Fruit fly (Drosophila melanogaster) whole organism: Measurements from ENCODE around the gene CG46515.
"Not testable (repeated sequence)": the region's sequence is repeated elsewhere in the genome, so short reads cannot be mapped to it uniquely, and the experiment has no call there.

Source experiments
- CG8478 ChIP-seq: fragments of >200 bp; optimal IDR thresholded peaks from 2 replicates; lab custom pipeline; 2018; ENCODE audit warnings: inconsistent platforms
- Dll ChIP-seq: fragments of >200 bp; optimal IDR thresholded peaks from 2 replicates; lab custom pipeline; 2017
- EcR ChIP-seq, 2 experiments: fragments of >200 bp; optimal IDR thresholded peaks; 2 replicates each; lab custom pipeline; 2017; ENCODE audit warnings: missing biosample characterization in 2 of 2, missing genetic modification characterization in 2 of 2, missing genetic modification reagents in 2 of 2
- pan ChIP-seq: fragments of >200 bp; optimal IDR thresholded peaks from 2 replicates; lab custom pipeline; 2017
- psq ChIP-seq: fragments of >200 bp; optimal IDR thresholded peaks from 2 replicates; lab custom pipeline; 2017
- usp ChIP-seq: fragments of >200 bp; optimal IDR thresholded peaks from 2 replicates; lab custom pipeline; 2017; ENCODE audit warnings: missing biosample characterization, missing genetic modification characterization, mixed read lengths

The CG46515 gene

dm6 chrX:22201883-22202282 lies at the start of gene CG46515:
Gene CG46515 (plus strand): TSS chrX:22202183.
- not testable (repeated sequence) for TF ChIP-seq CG8478 (lab: Kevin White, UChicago); Dll; EcR (GFP tag; optimal IDR thresholded peaks at IDR 0.05; lab: Kevin White, UChicago)

dm6 chrX:22152542-22152941 lies 49.4 kb upstream of the CG46515 start, which contains the start of gene CG46505:
Gene CG46505 (plus strand): TSS chrX:22152842.
- not testable (repeated sequence) for TF ChIP-seq psq (lab: Kevin White, UChicago); Dll; pan (lab: Kevin White, UChicago)

dm6 chrX:22157587-22157986 lies 44.4 kb upstream of the CG46515 start, which contains the start of gene CG46506:
Gene CG46506 (plus strand): TSS chrX:22157887.
- not testable (repeated sequence) for TF ChIP-seq psq (lab: Kevin White, UChicago); usp; pan (lab: Kevin White, UChicago)

- TF ChIP-seq usp; psq (lab: Kevin White, UChicago); pan (lab: Kevin White, UChicago): not testable (repeated sequence)
These were observed 39.4 kb upstream of the CG46515 start, which contains the start of gene CG46507 for dm6 chrX:22162623-22163022. Gene CG46507 (plus strand): TSS chrX:22162923.

DNA sequence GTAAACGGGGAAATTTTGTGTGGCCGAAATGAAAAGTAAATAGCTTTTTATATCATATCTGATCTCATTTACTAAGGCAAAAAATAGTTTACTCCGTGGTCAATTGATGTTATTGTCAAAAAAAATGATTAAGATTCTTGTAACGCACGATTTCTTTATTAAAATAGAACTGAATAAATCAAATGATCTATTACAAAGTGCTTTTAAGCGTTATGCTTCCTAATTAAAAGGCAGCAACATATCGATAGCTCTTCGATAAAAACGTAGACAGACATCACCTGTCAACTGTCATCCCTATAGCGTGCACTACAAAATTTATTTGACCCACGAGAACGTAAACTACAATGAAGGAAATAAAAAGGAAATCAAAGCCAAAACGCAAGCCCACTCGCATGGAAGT lies 34.6 kb upstream of the CG46515 start, which contains the start of gene CG46508:
CG46508 (plus strand) TSS at position 301 of the 400 bp plus-strand sequence.
- not testable (repeated sequence) for TF ChIP-seq usp; EcR (GFP tag; optimal IDR thresholded peaks at IDR 0.05; lab: Kevin White, UChicago); CG8478 (lab: Kevin White, UChicago)

dm6 chrX:22172341-22172740 lies 29.6 kb upstream of the CG46515 start, which contains the start of gene CG46509:
Gene CG46509 (plus strand): TSS chrX:22172641.
- not testable (repeated sequence) for TF ChIP-seq pan (lab: Kevin White, UChicago); EcR (GFP tag; optimal IDR thresholded peaks at IDR 0.05; lab: Kevin White, UChicago); usp

DNA sequence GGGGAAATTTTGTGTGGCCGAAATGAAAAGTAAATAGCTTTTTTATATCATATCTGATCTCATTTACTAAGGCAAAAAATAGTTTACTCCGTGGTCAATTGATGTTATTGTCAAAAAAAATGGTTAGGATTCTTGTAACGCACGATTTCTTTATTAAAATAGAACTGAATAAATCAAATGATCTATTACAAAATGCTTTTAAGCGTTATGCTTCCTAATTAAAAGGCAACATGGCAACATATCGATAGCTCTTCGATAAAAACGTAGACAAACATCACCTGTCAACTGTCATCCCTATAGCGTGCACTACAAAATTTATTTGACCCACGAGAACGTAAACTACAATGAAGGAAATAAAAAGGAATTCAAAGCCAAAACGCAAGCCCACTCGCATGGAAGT lies 24.8 kb upstream of the CG46515 start, which contains the start of gene CG46510:
CG46510 (plus strand) TSS at position 301 of the 400 bp plus-strand sequence.
- TF ChIP-seq CG8478 (lab: Kevin White, UChicago); psq (lab: Kevin White, UChicago); usp: not testable (repeated sequence)

DNA sequence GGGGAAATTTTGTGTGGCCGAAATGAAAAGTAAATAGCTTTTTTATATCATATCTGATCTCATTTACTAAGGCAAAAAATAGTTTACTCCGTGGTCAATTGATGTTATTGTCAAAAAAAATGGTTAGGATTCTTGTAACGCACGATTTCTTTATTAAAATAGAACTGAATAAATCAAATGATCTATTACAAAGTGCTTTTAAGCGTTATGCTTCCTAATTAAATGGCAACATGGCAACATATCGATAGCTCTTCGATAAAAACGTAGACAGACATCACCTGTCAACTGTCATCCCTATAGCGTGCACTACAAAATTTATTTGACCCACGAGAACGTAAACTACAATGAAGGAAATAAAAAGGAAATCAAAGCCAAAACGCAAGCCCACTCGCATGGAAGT lies 19.8 kb upstream of the CG46515 start, which contains the start of gene CG46511:
CG46511 (plus strand) TSS at position 301 of the 400 bp plus-strand sequence.
- TF ChIP-seq Dll; EcR (GFP tag; optimal IDR thresholded peaks at IDR 0.05; lab: Kevin White, UChicago); pan (lab: Kevin White, UChicago): not testable (repeated sequence)

- TF ChIP-seq usp; psq (lab: Kevin White, UChicago); Dll: not testable (repeated sequence)
These were observed 14.9 kb upstream of the CG46515 start, which contains the start of gene CG46512 for dm6 chrX:22187070-22187469. Gene CG46512 (plus strand): TSS chrX:22187370.

- not testable (repeated sequence) for TF ChIP-seq usp; psq (lab: Kevin White, UChicago); CG8478 (lab: Kevin White, UChicago)
These were observed 10.0 kb upstream of the CG46515 start, which contains the start of gene CG46513 for dm6 chrX:22191973-22192372. Gene CG46513 (plus strand): TSS chrX:22192273.

- TF ChIP-seq CG8478 (lab: Kevin White, UChicago); Dll; pan (lab: Kevin White, UChicago): not testable (repeated sequence)
These were observed 5.1 kb upstream of the CG46515 start, which contains the start of gene CG46514 for dm6 chrX:22196874-22197273. Gene CG46514 (plus strand): TSS chrX:22197174.

dm6 chrX:22212028-22212427 lies 10.0 kb downstream of the CG46515 start, which contains the start of gene CG46516:
Gene CG46516 (plus strand): TSS chrX:22212328.
- not testable (repeated sequence) for TF ChIP-seq pan, psq, CG8478 (lab: Kevin White, UChicago)

- TF ChIP-seq Dll; psq (lab: Kevin White, UChicago); CG8478 (lab: Kevin White, UChicago): not testable (repeated sequence)
These were observed 15.1 kb downstream of the CG46515 start, which contains the start of gene CG46517 for dm6 chrX:22217079-22217478. Gene CG46517 (plus strand): TSS chrX:22217379.
